Worm (Caenorhabditis elegans) whole organism, early embryonic: ENCODE data around the gene srsx-33.

ENCODE experiments used
- F13C5.2 ChIP-seq: sonication (generic microtip); optimal IDR thresholded peaks from 2 replicates; lab custom pipeline; 2017; ENCODE audit warnings: mild to moderate bottlenecking, missing genetic modification characterization, inconsistent platforms, missing compliant biosample characterization
- aly-1 ChIP-seq: sonication (generic microtip); optimal IDR thresholded peaks from 2 replicates; lab custom pipeline; 2016; ENCODE audit warnings: missing genetic modification characterization, missing compliant biosample characterization
- ama-1 ChIP-seq: fragments of 150-350 bp; optimal IDR thresholded peaks from 2 replicates; lab custom pipeline; 2014
- flt-1 ChIP-seq: fragments of 200-800 bp; sonication (Bioruptor generic); IDR thresholded peaks from 2 replicates; pipeline ENCODE4 v1.3.6; 2022; ENCODE audit warnings: missing genetic modification characterization, missing compliant biosample characterization
- hmbx-1 ChIP-seq: sonication (generic microtip); optimal IDR thresholded peaks from 2 replicates; lab custom pipeline; 2016; ENCODE audit warnings: mild to moderate bottlenecking, missing genetic modification characterization, missing compliant biosample characterization
- pes-1 ChIP-seq: fragments of 200-800 bp; sonication (Bioruptor generic); IDR thresholded peaks from 2 replicates; pipeline ENCODE4 v1.3.6; 2022; ENCODE audit warnings: missing genetic modification reagents, missing genetic modification characterization, missing compliant biosample characterization
- scrt-1 ChIP-seq: fragments of 200-800 bp; sonication (Bioruptor generic); IDR thresholded peaks from 2 replicates; pipeline ENCODE4 v1.3.6; 2022; ENCODE audit warnings: missing genetic modification characterization, missing compliant biosample characterization

DNA sequence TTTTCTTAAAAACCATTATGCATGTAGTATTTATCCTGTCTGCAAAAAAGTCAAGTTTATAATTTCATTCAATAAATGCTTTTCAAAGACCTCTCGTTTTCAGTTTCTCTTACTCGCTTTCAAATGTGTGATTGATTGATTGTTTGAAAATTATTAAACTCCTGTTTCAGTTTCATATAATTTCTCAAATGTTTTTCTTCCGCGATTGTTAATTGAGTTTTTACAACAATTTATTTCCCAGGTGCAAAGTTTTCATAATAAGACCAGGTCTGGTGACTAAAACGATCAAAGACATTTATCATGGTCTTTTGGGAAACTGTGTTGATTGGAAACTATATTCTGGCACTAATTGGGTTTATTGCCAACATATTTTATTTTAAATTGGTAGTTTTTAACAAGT, 42.1 kb upstream of the srsx-33 start, which contains the start of gene T03F7.6:
- TF ChIP-seq ama-1 (lab: Kevin White, UChicago) (no peak), scrt-1 (no peak), flt-1 (no peak), pes-1 (no peak), hmbx-1 (no peak), aly-1 (tag; lab: Kevin White, UChicago) (no peak), F13C5.2 (tag; lab: Kevin White, UChicago) (no peak)
